Fruit fly (Drosophila melanogaster): ENCODE measurements around the gene nkd.
A peak's percentile ranks its signal among the peaks of the same experiment; 100 is the strongest.

The nkd gene

DNA sequence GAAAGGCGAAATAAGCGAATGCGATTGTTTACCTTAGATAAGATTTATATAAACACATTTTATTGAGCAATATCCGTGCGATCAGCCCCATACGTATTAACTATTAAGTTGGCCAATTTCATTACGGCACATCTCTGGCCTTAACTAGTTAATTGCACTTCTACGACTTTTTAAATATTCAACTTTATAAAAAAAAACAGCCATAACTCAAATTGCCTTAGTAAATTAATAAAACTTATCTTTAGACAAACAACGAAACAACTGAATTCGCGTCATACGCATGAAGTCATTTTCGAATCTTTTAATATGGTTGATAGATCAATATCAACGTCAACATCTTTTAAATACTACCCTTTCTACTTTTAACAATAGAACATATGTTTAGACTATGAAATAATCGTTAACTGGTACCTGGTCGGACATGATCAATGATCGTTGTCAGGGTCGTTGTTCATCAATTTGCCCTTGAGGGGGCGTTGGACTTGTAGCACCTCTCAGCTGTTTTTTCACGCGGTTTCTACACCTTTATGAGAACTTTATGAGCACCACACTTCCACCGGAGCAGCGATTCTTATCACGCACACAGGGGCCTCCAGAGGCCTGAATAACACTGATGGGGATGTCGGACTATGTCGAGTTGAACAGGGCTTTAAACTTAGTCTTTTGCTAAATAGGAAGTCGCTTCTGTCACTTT, 47.5 kb downstream of the nkd start, which contains the start of gene CG18135 (continued):
- TF ChIP-seq da (GFP tag; optimal IDR thresholded peaks at IDR 0.05): no peak
- TF ChIP-seq CG7786 (GFP tag; optimal IDR thresholded peaks at IDR 0.05): peak; percentile 6
- TF ChIP-seq HmgZ (tag; optimal IDR thresholded peaks at IDR 0.05): peak; percentile 10
- no peak for TF ChIP-seq Eip74EF (GFP tag; optimal IDR thresholded peaks at IDR 0.05)
- TF ChIP-seq crp (GFP tag; optimal IDR thresholded peaks at IDR 0.05): peak in 1 of 2 experiments; percentile 13
- TF ChIP-seq B-H2 (GFP tag; optimal IDR thresholded peaks at IDR 0.05): peak; percentile 46
- TF ChIP-seq sens (GFP tag): peak; percentile 50
- peak; percentile 11 for TF ChIP-seq CG12769 (tag; optimal IDR thresholded peaks at IDR 0.05)
- TF ChIP-seq Chrac-16 (GFP tag; optimal IDR thresholded peaks at IDR 0.05): no peak
- no peak for TF ChIP-seq abd-A (tag; optimal IDR thresholded peaks at IDR 0.05)
- no peak for TF ChIP-seq CG14965 (GFP tag; optimal IDR thresholded peaks at IDR 0.05; ENCODE audit: borderline replicate concordance)
- no peak for TF ChIP-seq CG3407 (GFP tag; optimal IDR thresholded peaks at IDR 0.05)
- no peak for TF ChIP-seq CG11560 (tag; IDR thresholded peaks at IDR 0.05)
- TF ChIP-seq CG18476 (GFP tag; optimal IDR thresholded peaks at IDR 0.05): no peak
- peak; percentile 3 for TF ChIP-seq eyg (GFP tag; optimal IDR thresholded peaks at IDR 0.05)
- no peak for TF ChIP-seq ase (GFP tag; IDR thresholded peaks at IDR 0.05)
- TF ChIP-seq seq (GFP tag; IDR thresholded peaks at IDR 0.05): 0 out of 2 replicates have a peak, but pooled peaks have one; percentile 20
- TF ChIP-seq lab (GFP tag; optimal IDR thresholded peaks at IDR 0.05): peak; percentile 54
- TF ChIP-seq Atf-2 (GFP tag; optimal IDR thresholded peaks at IDR 0.05): no peak
- TF ChIP-seq salm (tag; optimal IDR thresholded peaks at IDR 0.05): no peak
- no peak for TF ChIP-seq CrebB (tag; optimal IDR thresholded peaks at IDR 0.05)
- no peak for TF ChIP-seq Dek (tag; optimal IDR thresholded peaks at IDR 0.05)
- peak; percentile 52 for TF ChIP-seq ERR (GFP tag; optimal IDR thresholded peaks at IDR 0.05)
- no peak for TF ChIP-seq ken (GFP tag; IDR thresholded peaks at IDR 0.05)
- TF ChIP-seq CG11247 (GFP tag; IDR thresholded peaks at IDR 0.05): no peak
- TF ChIP-seq CG14860 (GFP tag; IDR thresholded peaks at IDR 0.05; ENCODE audit: partially characterized antibody): no peak
- peak; percentile 35; the same call in 1 of the 2 replicates for TF ChIP-seq NFAT (GFP tag; IDR thresholded peaks at IDR 0.05)
- peak; percentile 26; the same call in 1 of the 2 replicates for TF ChIP-seq Rfx (GFP tag; IDR thresholded peaks at IDR 0.05)
- no peak for TF ChIP-seq Oli (tag; optimal IDR thresholded peaks at IDR 0.05)
- TF ChIP-seq chinmo (GFP tag; IDR thresholded peaks at IDR 0.05; ENCODE audit: partially characterized antibody): 0 out of 4 replicates have a peak, but pooled peaks have one; percentile 61
- TF ChIP-seq ewg (GFP tag; optimal IDR thresholded peaks at IDR 0.05): no peak
- no peak for TF ChIP-seq Hr3 (GFP tag; optimal IDR thresholded peaks at IDR 0.05)
- no peak for TF ChIP-seq CG9876 (GFP tag; optimal IDR thresholded peaks at IDR 0.05)
- peak; percentile 55 for TF ChIP-seq sug (tag; optimal IDR thresholded peaks at IDR 0.05)
- TF ChIP-seq CG6654 (GFP tag; optimal IDR thresholded peaks at IDR 0.05): no peak
- TF ChIP-seq CG34224 (GFP tag; IDR thresholded peaks at IDR 0.05; ENCODE audit: partially characterized antibody): 0 out of 3 replicates have a peak, but pooled peaks have one; percentile 26
- TF ChIP-seq BtbVII (GFP tag; optimal IDR thresholded peaks at IDR 0.05): peak; percentile 24
- TF ChIP-seq CG2875 (GFP tag; optimal IDR thresholded peaks at IDR 0.05): no peak
